Fruit fly (Drosophila melanogaster): ENCODE results near the gene Klp98A.

dm6 chr3R:27519879-27520278 is 39.1 kb downstream of the Klp98A start:
- no peak for TF ChIP-seq slou (GFP tag; optimal IDR thresholded peaks at IDR 0.05)
- no peak for TF ChIP-seq Chrac-16 (GFP tag; optimal IDR thresholded peaks at IDR 0.05)
- no peak for TF ChIP-seq Gsc (GFP tag; IDR thresholded peaks at IDR 0.05)
- TF ChIP-seq CG13894 (tag; optimal IDR thresholded peaks at IDR 0.05), result no peak
- TF ChIP-seq CG18476 (GFP tag; optimal IDR thresholded peaks at IDR 0.05), result no peak
- no peak for TF ChIP-seq Mad (GFP tag; optimal IDR thresholded peaks at IDR 0.05)
- TF ChIP-seq zfh1 (GFP tag; IDR thresholded peaks at IDR 0.05), result no peak
- TF ChIP-seq CG4404 (GFP tag; IDR thresholded peaks at IDR 0.05), result no peak
- no peak for TF ChIP-seq CG3726 (GFP tag; IDR thresholded peaks at IDR 0.05)
- TF ChIP-seq jumu (GFP tag; optimal IDR thresholded peaks at IDR 0.05), result no peak
